Worm (Caenorhabditis elegans) whole organism, L4 larva: ENCODE results near the gene ipla-6.

Experiments used
- D1046.2 ChIP-seq: fragments of 200-800 bp; sonication (Bioruptor generic); IDR thresholded peaks from 2 replicates; pipeline ENCODE4 v1.3.6; 2022; ENCODE audit warnings: missing genetic modification characterization, missing compliant biosample characterization
- T20F7.1 ChIP-seq: fragments of 200-800 bp; sonication (Bioruptor generic); optimal IDR thresholded peaks from 2 replicates; lab custom pipeline; 2018; ENCODE audit warnings: mild to moderate bottlenecking, missing genetic modification characterization, missing compliant biosample characterization
- T26A8.4 ChIP-seq: fragments of 200-800 bp; sonication (Bioruptor generic); IDR thresholded peaks from 2 replicates; pipeline ENCODE4 v1.3.6; 2022; ENCODE audit warnings: missing genetic modification characterization, missing compliant biosample characterization
- aha-1 ChIP-seq: fragments of 150-350 bp; peaks from one replicate; lab custom pipeline; 2014; ENCODE audit warnings: missing biosample characterization, missing genetic modification characterization
- ama-1 ChIP-seq: fragments of 150-350 bp; optimal IDR thresholded peaks from 2 replicates; lab custom pipeline; 2014; ENCODE audit warnings: inconsistent platforms, mixed read lengths
- ceh-20 ChIP-seq: fragments of 200-800 bp; sonication (Bioruptor generic); IDR thresholded peaks from 2 replicates; pipeline ENCODE4 v1.3.6; 2022; ENCODE audit warnings: missing genetic modification reagents, missing genetic modification characterization, missing compliant biosample characterization
- ceh-62 ChIP-seq: sonication (generic microtip); optimal IDR thresholded peaks from 2 replicates; lab custom pipeline; 2017; ENCODE audit warnings: missing biosample characterization, missing genetic modification characterization
- ces-1 ChIP-seq: fragments of 150-350 bp; sonication (generic microtip); optimal IDR thresholded peaks from 4 replicates; lab custom pipeline; 2014; ENCODE audit warnings: missing biosample characterization, missing genetic modification reagents, missing genetic modification characterization
- ctbp-1 ChIP-seq: fragments of 200-800 bp; sonication (Bioruptor generic); IDR thresholded peaks from 2 replicates; pipeline ENCODE4 v1.3.6; 2022; ENCODE audit warnings: missing genetic modification reagents, missing genetic modification characterization, missing compliant biosample characterization
- daf-12 ChIP-seq: fragments of 150-350 bp; optimal IDR thresholded peaks from 2 replicates; lab custom pipeline; 2014; ENCODE audit warnings: missing biosample characterization, missing genetic modification reagents, missing genetic modification characterization
- daf-16 ChIP-seq, 3 experiments: sonication (generic microtip); optimal IDR thresholded peaks; 2 replicates each; lab custom pipeline; 2016 to 2017; ENCODE audit warnings: missing genetic modification characterization in 3 of 3, missing genetic modification reagents in 3 of 3, mild to moderate bottlenecking in 2 of 3, missing compliant biosample characterization in 2 of 3, missing biosample characterization in 1 of 3, moderate library complexity in 1 of 3
- dmd-6 ChIP-seq: fragments of 200-800 bp; sonication (Bioruptor generic); IDR thresholded peaks from 2 replicates; pipeline ENCODE4 v1.3.6; 2022; ENCODE audit warnings: missing genetic modification reagents, missing genetic modification characterization, missing compliant biosample characterization
- dpl-1 ChIP-seq: fragments of 150-350 bp; optimal IDR thresholded peaks from 2 replicates; lab custom pipeline; 2014; ENCODE audit warnings: missing biosample characterization, missing genetic modification reagents, missing genetic modification characterization
- dve-1 ChIP-seq: sonication (generic microtip); optimal IDR thresholded peaks from 2 replicates; lab custom pipeline; 2017; ENCODE audit warnings: antibody characterized with exemption, mild to moderate bottlenecking, missing genetic modification characterization, missing compliant biosample characterization; ENCODE audit not compliant: insufficient read depth
- fkh-10 ChIP-seq: fragments of 150-350 bp; optimal IDR thresholded peaks from 2 replicates; lab custom pipeline; 2014; ENCODE audit warnings: missing biosample characterization, missing genetic modification reagents, missing genetic modification characterization
- fos-1 ChIP-seq: fragments of 150-350 bp; optimal IDR thresholded peaks from 2 replicates; lab custom pipeline; 2014; ENCODE audit warnings: missing biosample characterization, missing genetic modification characterization
- gei-8 ChIP-seq: fragments of 200-800 bp; sonication (Bioruptor generic); optimal IDR thresholded peaks from 2 replicates; lab custom pipeline; 2018; ENCODE audit warnings: mild to moderate bottlenecking, missing genetic modification characterization, missing compliant biosample characterization
- hif-1 ChIP-seq, 2 experiments: sonication (generic microtip); optimal IDR thresholded peaks; 2 replicates each; lab custom pipeline; 2016 to 2017; ENCODE audit warnings: missing compliant biosample characterization in 2 of 2, missing genetic modification characterization in 2 of 2, missing genetic modification reagents in 2 of 2, missing genotype in 2 of 2, mild to moderate bottlenecking in 1 of 2
- hlh-11 ChIP-seq: fragments of 200-800 bp; sonication (Bioruptor generic); optimal IDR thresholded peaks from 2 replicates; lab custom pipeline; 2018; ENCODE audit warnings: mild to moderate bottlenecking, missing genetic modification characterization, missing compliant biosample characterization
- lin-13 ChIP-seq: fragments of 150-350 bp; optimal IDR thresholded peaks from 2 replicates; lab custom pipeline; 2014; ENCODE audit warnings: missing biosample characterization, missing genetic modification reagents, missing genetic modification characterization
- lin-38 ChIP-seq: fragments of 200-800 bp; sonication (Bioruptor generic); IDR thresholded peaks from 2 replicates; pipeline ENCODE4 v1.3.6; 2022; ENCODE audit warnings: missing genetic modification reagents, missing genetic modification characterization, missing compliant biosample characterization
- lir-3 ChIP-seq: sonication (generic microtip); optimal IDR thresholded peaks from 2 replicates; lab custom pipeline; 2016; ENCODE audit warnings: mild to moderate bottlenecking, missing genetic modification characterization, missing compliant biosample characterization
- lsy-2 ChIP-seq, 2 experiments: fragments of 150-350 bp in 1 of 2; sonication (generic microtip) in 1 of 2; optimal IDR thresholded peaks; 2 replicates each; lab custom pipeline; 2014 to 2017; ENCODE audit warnings: missing biosample characterization in 2 of 2, missing genetic modification characterization in 2 of 2
- mes-2 ChIP-seq: sonication (generic microtip); optimal IDR thresholded peaks from 2 replicates; lab custom pipeline; 2016; ENCODE audit warnings: missing genotype, mild to moderate bottlenecking, missing genetic modification characterization, missing compliant biosample characterization; ENCODE audit not compliant: poor library complexity, severe bottlenecking
- mxl-3 ChIP-seq: fragments of 200-800 bp; sonication (Bioruptor generic); optimal IDR thresholded peaks from 2 replicates; lab custom pipeline; 2018; ENCODE audit warnings: mild to moderate bottlenecking, missing genetic modification characterization, missing compliant biosample characterization
- nhr-10 ChIP-seq: fragments of 150-350 bp; optimal IDR thresholded peaks from 2 replicates; lab custom pipeline; 2014; ENCODE audit warnings: missing biosample characterization, missing genetic modification characterization
- nhr-111 ChIP-seq: fragments of 200-800 bp; sonication (Bioruptor generic); optimal IDR thresholded peaks from 2 replicates; lab custom pipeline; 2018; ENCODE audit warnings: mild to moderate bottlenecking, missing genetic modification characterization, missing compliant biosample characterization
- nhr-25 ChIP-seq: sonication (generic microtip); optimal IDR thresholded peaks from 2 replicates; lab custom pipeline; 2017; ENCODE audit warnings: missing genetic modification characterization, mild to moderate bottlenecking, missing compliant biosample characterization, antibody characterized with exemption, moderate library complexity, borderline replicate concordance; ENCODE audit not compliant: insufficient read depth
- nhr-28 ChIP-seq: fragments of 150-350 bp; optimal IDR thresholded peaks from 2 replicates; lab custom pipeline; 2014; ENCODE audit warnings: missing biosample characterization, missing genetic modification characterization
- nhr-41 ChIP-seq: fragments of 200-800 bp; sonication (Bioruptor generic); IDR thresholded peaks from 2 replicates; pipeline ENCODE4 v1.3.6; 2022; ENCODE audit warnings: missing genetic modification reagents, missing genetic modification characterization, missing compliant biosample characterization
- nhr-77 ChIP-seq: fragments of 150-350 bp; optimal IDR thresholded peaks from 2 replicates; lab custom pipeline; 2014; ENCODE audit warnings: missing biosample characterization, missing genetic modification characterization
- php-3 ChIP-seq: fragments of 200-800 bp; sonication (Bioruptor generic); IDR thresholded peaks from 2 replicates; pipeline ENCODE4 v1.3.6; 2022; ENCODE audit warnings: missing genetic modification reagents, missing genetic modification characterization, missing compliant biosample characterization
- pqm-1 ChIP-seq: sonication (generic microtip); optimal IDR thresholded peaks from 2 replicates; lab custom pipeline; 2017; ENCODE audit warnings: missing biosample characterization, missing genetic modification characterization
- rbr-2 ChIP-seq: sonication (generic microtip); optimal IDR thresholded peaks from 2 replicates; lab custom pipeline; 2016; ENCODE audit warnings: missing genotype, missing genetic modification characterization, missing compliant biosample characterization
- snpc-1.2 ChIP-seq: fragments of 200-800 bp; sonication (Bioruptor generic); IDR thresholded peaks from 2 replicates; pipeline ENCODE4 v1.3.6; 2022; ENCODE audit warnings: missing genetic modification reagents, missing genetic modification characterization, missing compliant biosample characterization
- spr-3 ChIP-seq: fragments of 200-800 bp; sonication (Bioruptor generic); optimal IDR thresholded peaks from 2 replicates; lab custom pipeline; 2018; ENCODE audit warnings: mild to moderate bottlenecking, missing genetic modification characterization, missing compliant biosample characterization
- tag-97 ChIP-seq: fragments of 200-800 bp; sonication (Bioruptor generic); IDR thresholded peaks from 2 replicates; pipeline ENCODE4 v1.3.6; 2022; ENCODE audit warnings: missing genetic modification characterization, missing compliant biosample characterization
- unc-130 ChIP-seq: sonication (generic microtip); optimal IDR thresholded peaks from 2 replicates; lab custom pipeline; 2016; ENCODE audit warnings: missing genetic modification reagents, missing genetic modification characterization, missing compliant biosample characterization
- unc-62 ChIP-seq, 3 experiments: fragments of 150-350 bp in 1 of 3; sonication (generic microtip); optimal IDR thresholded peaks in 2 of 3; peaks in 1 of 3; 1 replicate in 1 of 3; 2 replicates in 2 of 3; lab custom pipeline; 2014 to 2017; ENCODE audit warnings: missing biosample characterization in 3 of 3, missing genetic modification characterization in 3 of 3, missing genetic modification reagents in 3 of 3, missing genotype in 1 of 3
- zag-1 ChIP-seq: fragments of 150-350 bp; optimal IDR thresholded peaks from 2 replicates; lab custom pipeline; 2014; ENCODE audit warnings: missing biosample characterization, missing genetic modification characterization

Gene ipla-6

ce11 chrIV:6327363-6328015 is 10.0 kb upstream of the ipla-6 start (continued):
- no peak for TF ChIP-seq zag-1 (tag; lab: Kevin White, UChicago)
- no peak for TF ChIP-seq hif-1 (tag; optimal IDR thresholded peaks at IDR 0.05; lab: Kevin White, UChicago)
- TF ChIP-seq lin-38 (GFP tag; lab: Robert Waterston, UW) = peak; percentile 51
- peak; percentile 64 for TF ChIP-seq nhr-28 (tag; lab: Kevin White, UChicago)
- TF ChIP-seq fos-1 = no peak
- no peak for TF ChIP-seq ctbp-1 (GFP tag; lab: Robert Waterston, UW)
- peak in 1 of 2 experiments; percentile 59 for TF ChIP-seq lsy-2 (tag; optimal IDR thresholded peaks at IDR 0.05; lab: Kevin White, UChicago)

DNA sequence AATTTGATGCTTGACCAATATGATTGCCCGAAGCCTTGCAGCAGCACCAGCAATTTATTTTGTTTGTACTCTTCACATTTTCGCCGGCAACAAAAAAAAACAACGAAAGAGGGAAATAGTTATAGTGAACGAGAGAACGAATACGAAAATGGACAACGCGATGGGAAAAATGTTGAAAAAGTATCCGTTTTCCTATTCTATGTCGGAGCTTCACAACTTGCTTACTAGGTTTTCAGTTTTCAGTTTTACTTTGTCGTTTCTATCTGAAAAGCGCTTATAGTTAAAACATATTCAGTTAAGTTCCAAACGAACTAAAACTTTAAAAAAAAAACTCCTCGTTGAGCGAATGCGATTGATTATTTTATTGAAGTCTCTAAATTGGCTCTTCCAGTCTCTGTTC is 9.3 kb upstream of the ipla-6 start:
- TF ChIP-seq unc-62 (GFP tag; optimal IDR thresholded peaks at IDR 0.05 in 1 of 2; lab: Kevin White, UChicago) (peak in 1 of 2 experiments; percentile 94), unc-62 (tag; optimal IDR thresholded peaks at IDR 0.05; lab: Kevin White, UChicago) (no peak), pqm-1 (tag; lab: Kevin White, UChicago) (no peak), fkh-10 (GFP tag; lab: Kevin White, UChicago) (no peak)

ce11 chrIV:6329339-6329738 is 8.1 kb upstream of the ipla-6 start, which contains the start of gene seu-1:
TSS of gene seu-1 (plus strand) at chrIV:6329639.
- TF ChIP-seq spr-3 (no peak), snpc-1.2 (0 out of 2 replicates have a peak, but pooled peaks have one; percentile 7), unc-130 (no peak), ceh-62 (tag; lab: Kevin White, UChicago) (no peak), D1046.2 (GFP tag; lab: Robert Waterston, UW) (no peak), nhr-10 (tag; lab: Kevin White, UChicago) (no peak), aha-1 (tag; lab: Kevin White, UChicago) (no peak)

ce11 chrIV:6330790-6331189 is 6.7 kb upstream of the ipla-6 start:
- TF ChIP-seq tag-97 (GFP tag; lab: Robert Waterston, UW) (no peak), ama-1 (lab: Kevin White, UChicago) (peak; percentile 15), nhr-111 (GFP tag; lab: Kevin White, UChicago) (no peak), dmd-6 (GFP tag; lab: Robert Waterston, UW) (peak; percentile 81), mxl-3 (peak; percentile 47), lir-3 (tag; lab: Kevin White, UChicago) (no peak), mes-2 (peak; percentile 7), T20F7.1 (GFP tag; lab: Kevin White, UChicago) (peak; percentile 33), ces-1 (GFP tag; lab: Kevin White, UChicago) (no peak), lin-13 (GFP tag; lab: Kevin White, UChicago) (peak; percentile 40), dve-1 (peak; percentile 55), T26A8.4 (no peak; the same call in 1 of the 2 replicates), hlh-11 (tag; lab: Kevin White, UChicago) (peak; percentile 63), daf-12 (tag; lab: Kevin White, UChicago) (no peak), ceh-20 (GFP tag; lab: Robert Waterston, UW) (peak; percentile 69; the same call in 1 of the 2 replicates), daf-16 (GFP tag; optimal IDR thresholded peaks at IDR 0.05; lab: Kevin White, UChicago) (no peak), daf-16 (tag; optimal IDR thresholded peaks at IDR 0.05; lab: Kevin White, UChicago) (peak; percentile 64), dpl-1 (GFP tag; lab: Kevin White, UChicago) (no peak), pqm-1 (tag; lab: Kevin White, UChicago) (peak; percentile 91), rbr-2 (tag; lab: Kevin White, UChicago) (no peak), nhr-28 (tag; lab: Kevin White, UChicago) (peak; percentile 70), nhr-77 (tag; lab: Kevin White, UChicago) (no peak), aha-1 (tag; lab: Kevin White, UChicago) (no peak), gei-8 (GFP tag; lab: Kevin White, UChicago) (no peak), nhr-41 (GFP tag; lab: Robert Waterston, UW) (no peak), nhr-25 (tag; lab: Kevin White, UChicago) (no peak), php-3 (GFP tag; lab: Robert Waterston, UW) (peak; percentile 78)
